Fruit fly (Drosophila melanogaster) whole organism, embryonic: ENCODE measurements around the gene dia.
A peak's percentile ranks its signal among the peaks of the same experiment; 100 is the strongest.

Experiments
- B-H2 ChIP-seq: fragments of 200-800 bp; sonication (Bioruptor generic); optimal IDR thresholded peaks from 2 replicates; lab custom pipeline; 2018; ENCODE audit warnings: missing biosample characterization, mild to moderate bottlenecking, missing genetic modification characterization
- BEAF-32 ChIP-seq: fragments of 200-800 bp; sonication (Bioruptor generic); optimal IDR thresholded peaks from 3 replicates; lab custom pipeline; 2017; ENCODE audit warnings: missing biosample characterization, missing genetic modification characterization, mild to moderate bottlenecking, moderate library complexity, missing genetic modification reagents
- Bteb2 ChIP-seq: fragments of 200-800 bp; sonication (Bioruptor generic); optimal IDR thresholded peaks from 2 replicates; lab custom pipeline; 2016; ENCODE audit warnings: missing biosample characterization, missing genetic modification characterization
- CG11723 ChIP-seq: fragments of 200-800 bp; sonication (Bioruptor generic); optimal IDR thresholded peaks from 2 replicates; lab custom pipeline; 2017; ENCODE audit warnings: missing biosample characterization, mild to moderate bottlenecking, missing genetic modification characterization
- CG12942 ChIP-seq: fragments of 200-800 bp; sonication (Bioruptor generic); optimal IDR thresholded peaks from 3 replicates; lab custom pipeline; 2016; ENCODE audit warnings: missing biosample characterization, missing genetic modification characterization
- CG13624 ChIP-seq: fragments of 200-800 bp; sonication (Bioruptor generic); optimal IDR thresholded peaks from 2 replicates; lab custom pipeline; 2016; ENCODE audit warnings: missing biosample characterization, missing genetic modification characterization
- CG16815 ChIP-seq: fragments of 200-800 bp; sonication (Bioruptor generic); optimal IDR thresholded peaks from 3 replicates; lab custom pipeline; 2017; ENCODE audit warnings: missing biosample characterization, mild to moderate bottlenecking, missing genetic modification characterization
- CG17186 ChIP-seq: fragments of 200-800 bp; sonication (Bioruptor generic); optimal IDR thresholded peaks from 3 replicates; lab custom pipeline; 2017; ENCODE audit warnings: missing biosample characterization, missing genetic modification reagents, missing genetic modification characterization
- CG17361 ChIP-seq: fragments of 200-800 bp; sonication (Bioruptor generic); IDR thresholded peaks from 3 replicates; pipeline ENCODE4 v1.3.6; 2022; ENCODE audit warnings: missing biosample characterization, missing genetic modification characterization
- CG2120 ChIP-seq: fragments of 200-800 bp; sonication (Bioruptor generic); optimal IDR thresholded peaks from 3 replicates; lab custom pipeline; 2016; ENCODE audit warnings: missing biosample characterization, missing genetic modification characterization
- CG31388 ChIP-seq: fragments of 200-800 bp; sonication (Bioruptor generic); optimal IDR thresholded peaks from 2 replicates; lab custom pipeline; 2016; ENCODE audit warnings: missing biosample characterization, missing genetic modification characterization
- CG32767 ChIP-seq: fragments of 200-800 bp; sonication (Bioruptor generic); IDR thresholded peaks from 2 replicates; pipeline ENCODE4 v1.3.6; 2022; ENCODE audit warnings: missing biosample characterization, missing genetic modification characterization
- CG34224 ChIP-seq: fragments of 200-800 bp; sonication (Bioruptor generic); IDR thresholded peaks from 3 replicates; pipeline ENCODE4 v1.3.6; 2022; ENCODE audit warnings: missing biosample characterization, missing genetic modification characterization; ENCODE audit not compliant: partially characterized antibody
- CG3847 ChIP-seq: fragments of 200-800 bp; sonication (Bioruptor generic); IDR thresholded peaks from 2 replicates; pipeline ENCODE4 v1.3.6; 2022; ENCODE audit warnings: missing biosample characterization, missing genetic modification characterization
- D19A ChIP-seq: fragments of 200-800 bp; optimal IDR thresholded peaks from 3 replicates; lab custom pipeline; 2019; ENCODE audit warnings: missing biosample characterization, mild to moderate bottlenecking, missing genetic modification characterization, moderate library complexity
- Dbx ChIP-seq: fragments of 200-800 bp; sonication (Bioruptor generic); IDR thresholded peaks from 3 replicates; pipeline ENCODE4 v1.3.6; 2022; ENCODE audit warnings: missing biosample characterization, missing genetic modification characterization
- Drgx ChIP-seq: fragments of 200-800 bp; sonication (Bioruptor generic); IDR thresholded peaks from 2 replicates; pipeline ENCODE4 v1.3.6; 2022; ENCODE audit warnings: missing biosample characterization, missing genetic modification characterization
- ERR ChIP-seq: fragments of 200-800 bp; sonication (Bioruptor generic); optimal IDR thresholded peaks from 2 replicates; lab custom pipeline; 2016; ENCODE audit warnings: missing biosample characterization, missing genetic modification characterization
- Elba2 ChIP-seq: fragments of 200-800 bp; sonication (Bioruptor generic); optimal IDR thresholded peaks from 3 replicates; lab custom pipeline; 2016; ENCODE audit warnings: missing biosample characterization, missing genetic modification characterization
- Fer3 ChIP-seq: fragments of 200-800 bp; sonication (Bioruptor generic); optimal IDR thresholded peaks from 2 replicates; lab custom pipeline; 2018; ENCODE audit warnings: missing biosample characterization, mild to moderate bottlenecking, missing genetic modification characterization, moderate library complexity
- HHEX ChIP-seq: fragments of 200-800 bp; sonication (Bioruptor generic); optimal IDR thresholded peaks from 3 replicates; lab custom pipeline; 2017; ENCODE audit warnings: missing biosample characterization, mild to moderate bottlenecking, missing genetic modification characterization, missing genetic modification reagents
- MBD-R2 ChIP-seq: fragments of 200-800 bp; sonication (Bioruptor generic); IDR thresholded peaks from 2 replicates; pipeline ENCODE4 v1.3.6; 2022; ENCODE audit warnings: missing biosample characterization, missing genetic modification characterization
- Mrtf ChIP-seq: fragments of 200-800 bp; sonication (Bioruptor generic); IDR thresholded peaks from 3 replicates; pipeline ENCODE4 v1.3.6; 2022; ENCODE audit warnings: missing biosample characterization, missing genetic modification characterization
- NC2β ChIP-seq: fragments of 200-800 bp; sonication (Bioruptor generic); optimal IDR thresholded peaks from 2 replicates; lab custom pipeline; 2016; ENCODE audit warnings: missing biosample characterization, missing genetic modification characterization
- Sox102F ChIP-seq: fragments of 200-800 bp; sonication (Bioruptor generic); optimal IDR thresholded peaks from 2 replicates; lab custom pipeline; 2018; ENCODE audit warnings: missing biosample characterization, mild to moderate bottlenecking, missing genetic modification characterization, moderate library complexity
- Vsx1 ChIP-seq: fragments of 200-800 bp; sonication (Bioruptor generic); optimal IDR thresholded peaks from 2 replicates; lab custom pipeline; 2017; ENCODE audit warnings: missing biosample characterization, mild to moderate bottlenecking, missing genetic modification characterization, missing genetic modification reagents
- amos ChIP-seq: fragments of 200-800 bp; sonication (Bioruptor generic); IDR thresholded peaks from 2 replicates; pipeline ENCODE4 v1.3.6; 2022; ENCODE audit warnings: missing biosample characterization, missing genetic modification characterization; ENCODE audit not compliant: partially characterized antibody
- aop ChIP-seq: fragments of 200-800 bp; sonication (Bioruptor generic); IDR thresholded peaks from 2 replicates; pipeline ENCODE4 v1.3.6; 2022; ENCODE audit warnings: missing biosample characterization, missing genetic modification characterization
- bigmax ChIP-seq: fragments of 200-800 bp; sonication (Bioruptor generic); optimal IDR thresholded peaks from 2 replicates; lab custom pipeline; 2018; ENCODE audit warnings: missing biosample characterization, mild to moderate bottlenecking, missing genetic modification characterization
- bowl ChIP-seq: fragments of 200-800 bp; sonication (Bioruptor generic); IDR thresholded peaks from 2 replicates; pipeline ENCODE4 v1.3.6; 2022; ENCODE audit warnings: missing biosample characterization, missing genetic modification characterization
- bsh ChIP-seq, 2 experiments: fragments of 200-800 bp; sonication (Bioruptor generic); optimal IDR thresholded peaks; 2 replicates each; lab custom pipeline; 2017 to 2018; ENCODE audit warnings: mild to moderate bottlenecking in 2 of 2, missing biosample characterization in 2 of 2, missing genetic modification characterization in 2 of 2, moderate library complexity in 1 of 2
- cad ChIP-seq: fragments of >200 bp; optimal IDR thresholded peaks from 2 replicates; lab custom pipeline; 2017; ENCODE audit warnings: missing biosample characterization, missing genetic modification characterization
- dm ChIP-seq: fragments of 200-800 bp; sonication (Bioruptor generic); optimal IDR thresholded peaks from 3 replicates; lab custom pipeline; 2016; ENCODE audit warnings: missing biosample characterization, missing genetic modification characterization
- dpn ChIP-seq, 2 experiments: fragments of 200-800 bp; sonication (Bioruptor generic); optimal IDR thresholded peaks; 3 replicates each; lab custom pipeline; 2016; ENCODE audit warnings: missing biosample characterization in 2 of 2, missing genetic modification characterization in 2 of 2
- eve ChIP-seq, 2 experiments: fragments of >200 bp; optimal IDR thresholded peaks; 2 replicates each; lab custom pipeline; 2017; ENCODE audit warnings: missing biosample characterization in 2 of 2, missing genetic modification characterization in 2 of 2
- ewg ChIP-seq: fragments of 200-800 bp; sonication (Bioruptor generic); optimal IDR thresholded peaks from 3 replicates; lab custom pipeline; 2017; ENCODE audit warnings: mild to moderate bottlenecking, missing biosample characterization, missing genetic modification reagents, missing genetic modification characterization
- gsb ChIP-seq: fragments of 200-800 bp; sonication (Bioruptor generic); IDR thresholded peaks from 2 replicates; pipeline ENCODE4 v1.3.6; 2022; ENCODE audit warnings: missing biosample characterization, missing genetic modification characterization
- hkb ChIP-seq, 2 experiments: fragments of 200-800 bp in 1 of 2; fragments of >200 bp in 1 of 2; sonication (Bioruptor generic) in 1 of 2; IDR thresholded peaks in 1 of 2; optimal IDR thresholded peaks in 1 of 2; 2 replicates each; pipeline versions ENCODE4 v1.3.6 to Lab custom; 2017 to 2022; ENCODE audit warnings: missing biosample characterization in 1 of 2, missing genetic modification characterization in 1 of 2
- jing ChIP-seq: fragments of 200-800 bp; sonication (Bioruptor generic); optimal IDR thresholded peaks from 2 replicates; lab custom pipeline; 2018; ENCODE audit warnings: missing biosample characterization, mild to moderate bottlenecking, missing genetic modification characterization
- nmo ChIP-seq: fragments of 200-800 bp; sonication (Bioruptor generic); optimal IDR thresholded peaks from 2 replicates; lab custom pipeline; 2018; ENCODE audit warnings: missing biosample characterization, mild to moderate bottlenecking, missing genetic modification characterization, moderate library complexity
- org-1 ChIP-seq: fragments of 200-800 bp; sonication (Bioruptor generic); optimal IDR thresholded peaks from 2 replicates; lab custom pipeline; 2017; ENCODE audit warnings: missing biosample characterization, missing genetic modification characterization
- pan ChIP-seq, 4 experiments: fragments of >200 bp in 3 of 4; fragments of 200-800 bp in 1 of 4; sonication (Bioruptor generic) in 1 of 4; optimal IDR thresholded peaks in 3 of 4; IDR thresholded peaks in 1 of 4; 2 replicates each; pipeline versions ENCODE4 v1.3.6 to Lab custom; 2017 to 2022; ENCODE audit warnings: missing biosample characterization in 2 of 4, missing genetic modification characterization in 2 of 4, mixed read lengths in 1 of 4
- pita ChIP-seq: fragments of 200-800 bp; sonication (Bioruptor generic); optimal IDR thresholded peaks from 2 replicates; lab custom pipeline; 2017; ENCODE audit warnings: missing biosample characterization, mild to moderate bottlenecking, missing genetic modification characterization
- pnt ChIP-seq: fragments of 200-800 bp; sonication (Bioruptor generic); optimal IDR thresholded peaks from 3 replicates; lab custom pipeline; 2016; ENCODE audit warnings: missing biosample characterization, missing genetic modification characterization
- pzg ChIP-seq: fragments of 200-800 bp; sonication (Bioruptor generic); optimal IDR thresholded peaks from 3 replicates; lab custom pipeline; 2018; ENCODE audit warnings: missing biosample characterization, mild to moderate bottlenecking, missing genetic modification characterization, moderate library complexity
- row ChIP-seq: fragments of 200-800 bp; sonication (Bioruptor generic); IDR thresholded peaks from 3 replicates; pipeline ENCODE4 v1.3.6; 2022; ENCODE audit warnings: missing biosample characterization, missing genetic modification characterization
- seq ChIP-seq: fragments of 200-800 bp; sonication (Bioruptor generic); IDR thresholded peaks from 2 replicates; pipeline ENCODE4 v1.3.6; 2022; ENCODE audit warnings: missing biosample characterization, missing genetic modification characterization
- stc ChIP-seq: fragments of 200-800 bp; sonication (Bioruptor generic); IDR thresholded peaks from 2 replicates; pipeline ENCODE4 v1.3.6; 2022; ENCODE audit warnings: missing biosample characterization, missing genetic modification characterization
- tll ChIP-seq, 2 experiments: fragments of 200-800 bp in 1 of 2; fragments of >200 bp in 1 of 2; sonication (Bioruptor generic) in 1 of 2; optimal IDR thresholded peaks; 2 replicates each; lab custom pipeline; 2017 to 2019; ENCODE audit warnings: missing biosample characterization in 2 of 2, missing genetic modification characterization in 2 of 2, mild to moderate bottlenecking in 1 of 2, moderate library complexity in 1 of 2

The dia gene

DNA sequence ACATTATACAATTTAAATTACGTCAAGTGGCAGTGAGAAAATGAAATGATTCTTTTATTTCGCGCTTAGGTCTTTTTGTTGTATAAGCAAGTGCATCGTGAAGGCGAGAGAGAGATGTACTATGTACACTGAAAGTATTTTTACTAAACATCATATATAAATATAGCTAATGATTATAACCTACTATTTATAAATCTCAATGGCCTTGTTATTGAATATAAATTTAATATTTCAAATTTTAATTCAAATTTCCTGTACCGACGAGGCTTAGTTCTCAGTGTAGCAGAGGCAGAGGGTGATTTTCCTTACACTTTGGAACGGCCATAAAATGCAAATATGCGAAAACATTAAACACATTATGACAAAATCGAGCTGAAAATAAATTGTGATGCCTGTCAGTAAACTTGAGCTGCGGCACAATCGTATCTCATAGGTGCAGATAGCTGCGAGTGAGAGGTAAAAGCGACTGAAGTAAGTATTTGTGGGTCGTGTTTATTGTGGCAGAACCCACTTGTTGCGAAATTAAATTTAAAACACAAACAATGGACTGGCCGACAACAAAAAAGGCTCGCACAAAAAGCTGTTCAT lies 4.1 kb downstream of the dia start (continued):
- TF ChIP-seq CG17361 (GFP tag; lab: Robert Waterston, UW) (peak; percentile 56; the same call in 2 of the 3 replicates), Dbx (GFP tag; lab: Robert Waterston, UW) (no peak), CG3847 (GFP tag; lab: Robert Waterston, UW) (no peak), BEAF-32 (GFP tag; lab: Kevin White, UChicago) (no peak), CG13624 (GFP tag; lab: Kevin White, UChicago) (no peak), pzg (no peak), Bteb2 (GFP tag; lab: Kevin White, UChicago) (no peak), Elba2 (GFP tag; lab: Kevin White, UChicago) (no peak), hkb (optimal IDR thresholded peaks at IDR 0.05; lab: Kevin White, UChicago) (no peak), hkb (GFP tag; IDR thresholded peaks at IDR 0.05; lab: Robert Waterston, UW) (0 out of 2 replicates have a peak, but pooled peaks have one; percentile 24), MBD-R2 (GFP tag; lab: Robert Waterston, UW) (no peak), Fer3 (tag; lab: Kevin White, UChicago) (peak; percentile 30), D19A (tag; lab: Kevin White, UChicago) (peak; percentile 34), eve (GFP tag; optimal IDR thresholded peaks at IDR 0.05; lab: Kevin White, UChicago) (no peak), HHEX (no peak), ewg (GFP tag; lab: Kevin White, UChicago) (no peak), seq (GFP tag; lab: Robert Waterston, UW) (peak; percentile 23; the same call in 1 of the 2 replicates), cad (no peak), CG12942 (peak; percentile 31), CG17186 (no peak), gsb (GFP tag; lab: Robert Waterston, UW) (no peak), org-1 (GFP tag; lab: Kevin White, UChicago) (no peak), pnt (GFP tag; lab: Kevin White, UChicago) (no peak), B-H2 (GFP tag; lab: Kevin White, UChicago) (no peak), Mrtf (GFP tag; lab: Robert Waterston, UW) (no peak), CG2120 (GFP tag; lab: Kevin White, UChicago) (no peak), CG31388 (no peak), aop (GFP tag; lab: Robert Waterston, UW) (no peak), nmo (peak; percentile 52), bowl (no peak), ERR (GFP tag; lab: Kevin White, UChicago) (no peak), bsh (GFP tag; optimal IDR thresholded peaks at IDR 0.05; lab: Kevin White, UChicago) (peak; percentile 13 to 67), Vsx1 (no peak), amos (GFP tag; lab: Robert Waterston, UW) (no peak), pita (no peak), row (peak; percentile 67), Sox102F (GFP tag; lab: Kevin White, UChicago) (peak; percentile 74), stc (GFP tag; lab: Robert Waterston, UW) (peak; percentile 58; the same call in 1 of the 2 replicates), CG34224 (no peak), CG16815 (GFP tag; lab: Kevin White, UChicago) (no peak), jing (GFP tag; lab: Kevin White, UChicago) (no peak), pan (optimal IDR thresholded peaks at IDR 0.05; lab: Kevin White, UChicago) (no peak), pan (GFP tag; optimal IDR thresholded peaks at IDR 0.05 in 1 of 2, IDR thresholded peaks at IDR 0.05 in 1 of 2) (peak in 1 of 2 experiments; percentile 48), dpn (GFP tag; optimal IDR thresholded peaks at IDR 0.05; lab: Kevin White, UChicago) (peak in 1 of 2 experiments; percentile 16), NC2β (no peak), dm (GFP tag; lab: Kevin White, UChicago) (no peak), tll (GFP tag; optimal IDR thresholded peaks at IDR 0.05; lab: Kevin White, UChicago) (no peak), Drgx (GFP tag; lab: Robert Waterston, UW) (peak; percentile 81), CG11723 (GFP tag; lab: Kevin White, UChicago) (no peak), bigmax (GFP tag; lab: Kevin White, UChicago) (no peak), CG32767 (GFP tag; lab: Robert Waterston, UW) (peak; percentile 29; the same call in 1 of the 2 replicates)
